Worm (Caenorhabditis elegans) whole organism, mixed stage, embryonic: ENCODE measurements around the gene nhr-202.

Experiments used
- elt-1 ChIP-seq: sonication (generic microtip); optimal IDR thresholded peaks from 2 replicates; lab custom pipeline; 2017; ENCODE audit warnings: missing genetic modification characterization, mild to moderate bottlenecking, missing compliant biosample characterization, antibody characterized with exemption, moderate library complexity, borderline replicate concordance; ENCODE audit not compliant: insufficient read depth
- mab-5 ChIP-seq: fragments of 150-350 bp; optimal IDR thresholded peaks from 2 replicates; lab custom pipeline; 2014; ENCODE audit warnings: missing biosample characterization, missing genetic modification characterization
- nhr-12 ChIP-seq: fragments of 150-350 bp; optimal IDR thresholded peaks from 2 replicates; lab custom pipeline; 2014; ENCODE audit warnings: missing biosample characterization, missing genetic modification characterization
- nhr-2 ChIP-seq: fragments of 150-350 bp; optimal IDR thresholded peaks from 2 replicates; lab custom pipeline; 2014; ENCODE audit warnings: missing biosample characterization, missing genetic modification characterization
- nhr-237 ChIP-seq: fragments of 150-350 bp; optimal IDR thresholded peaks from 2 replicates; lab custom pipeline; 2014; ENCODE audit warnings: missing biosample characterization, missing genetic modification characterization
- nhr-28 ChIP-seq: fragments of 150-350 bp; optimal IDR thresholded peaks from 2 replicates; lab custom pipeline; 2014; ENCODE audit warnings: missing biosample characterization, missing genetic modification characterization
- unc-62 ChIP-seq: fragments of 150-350 bp; optimal IDR thresholded peaks from 2 replicates; lab custom pipeline; 2014; ENCODE audit warnings: missing biosample characterization, missing genetic modification reagents, missing genetic modification characterization
- ztf-11 ChIP-seq: fragments of 150-350 bp; optimal IDR thresholded peaks from 2 replicates; lab custom pipeline; 2014; ENCODE audit warnings: missing biosample characterization, missing genetic modification characterization

DNA sequence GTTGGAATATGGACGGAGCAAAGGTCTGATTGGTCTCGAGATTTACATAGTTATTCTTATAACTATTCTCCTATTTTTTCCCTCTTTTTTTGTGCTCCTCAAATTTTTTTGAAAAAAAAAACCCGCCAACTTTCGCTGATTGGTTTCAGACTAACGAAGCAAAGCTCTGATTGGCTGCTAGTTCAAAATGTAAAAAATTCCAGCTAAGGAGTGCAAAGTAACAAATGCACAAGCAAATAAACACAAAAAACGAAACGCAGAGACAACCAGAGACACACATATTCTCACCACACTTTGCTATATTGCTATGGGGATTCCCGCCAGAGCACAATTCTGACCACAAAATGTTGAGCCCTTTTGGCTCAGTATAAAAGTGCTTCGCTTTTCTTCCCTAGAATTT, 35.0 kb downstream of the nhr-202 start, which contains the start of gene T01G6.1:
- TF ChIP-seq nhr-28 (tag; lab: Kevin White, UChicago) (no peak), ztf-11 (tag; lab: Kevin White, UChicago) (no peak), nhr-12 (no peak), mab-5 (tag; lab: Kevin White, UChicago) (no peak), nhr-2 (tag; lab: Kevin White, UChicago) (no peak), nhr-237 (tag; lab: Kevin White, UChicago) (no peak), elt-1 (tag; lab: Kevin White, UChicago) (no peak), unc-62 (GFP tag; lab: Kevin White, UChicago) (no peak)
